Fruit fly (Drosophila melanogaster) whole organism, adult: ENCODE data around the gene CG31777.

Experiments used
- CG12768 ChIP-seq: fragments of 200-800 bp; sonication (Bioruptor generic); optimal IDR thresholded peaks from 2 replicates; lab custom pipeline; 2017; ENCODE audit warnings: missing biosample characterization, missing genetic modification characterization, mild to moderate bottlenecking, moderate library complexity, missing genetic modification reagents
- CG14711 ChIP-seq: fragments of 200-800 bp; sonication (Bioruptor generic); optimal IDR thresholded peaks from 2 replicates; lab custom pipeline; 2018; ENCODE audit warnings: missing biosample characterization, mild to moderate bottlenecking, missing genetic modification characterization, moderate library complexity
- CG1620 ChIP-seq: fragments of 200-800 bp; sonication (Bioruptor generic); optimal IDR thresholded peaks from 2 replicates; lab custom pipeline; 2016; ENCODE audit warnings: missing biosample characterization, missing genetic modification characterization
- CG33017 ChIP-seq: fragments of 200-800 bp; sonication (Bioruptor generic); optimal IDR thresholded peaks from 2 replicates; lab custom pipeline; 2018; ENCODE audit warnings: missing biosample characterization, mild to moderate bottlenecking, missing genetic modification characterization, moderate library complexity
- CG5204 ChIP-seq: fragments of 200-800 bp; sonication (Bioruptor generic); optimal IDR thresholded peaks from 2 replicates; lab custom pipeline; 2016; ENCODE audit warnings: missing biosample characterization, missing genetic modification characterization
- CG7045 ChIP-seq: fragments of 200-800 bp; sonication (Bioruptor generic); optimal IDR thresholded peaks from 2 replicates; lab custom pipeline; 2017; ENCODE audit warnings: missing biosample characterization, mild to moderate bottlenecking, missing genetic modification characterization
- CG7101 ChIP-seq: fragments of 200-800 bp; sonication (Bioruptor generic); optimal IDR thresholded peaks from 2 replicates; lab custom pipeline; 2018; ENCODE audit warnings: missing biosample characterization, mild to moderate bottlenecking, missing genetic modification characterization, moderate library complexity
- Clk ChIP-seq: fragments of 200-800 bp; sonication (Bioruptor generic); optimal IDR thresholded peaks from 2 replicates; lab custom pipeline; 2017; ENCODE audit warnings: missing biosample characterization, missing genetic modification characterization
- Crg-1 ChIP-seq: fragments of 200-800 bp; sonication (Bioruptor generic); optimal IDR thresholded peaks from 2 replicates; lab custom pipeline; 2016; ENCODE audit warnings: missing biosample characterization, missing genetic modification characterization
- Hr96 ChIP-seq: fragments of 200-800 bp; sonication (Bioruptor generic); optimal IDR thresholded peaks from 2 replicates; lab custom pipeline; 2016; ENCODE audit warnings: missing biosample characterization, missing genetic modification characterization
- Mnt ChIP-seq: fragments of 200-800 bp; sonication (Bioruptor generic); optimal IDR thresholded peaks from 2 replicates; lab custom pipeline; 2016; ENCODE audit warnings: missing biosample characterization, mild to moderate bottlenecking, missing genetic modification characterization
- bab1 ChIP-seq: fragments of 200-800 bp; sonication (Bioruptor generic); optimal IDR thresholded peaks from 3 replicates; lab custom pipeline; 2019; ENCODE audit warnings: missing biosample characterization, mild to moderate bottlenecking, missing genetic modification characterization, moderate library complexity
- cic ChIP-seq: fragments of 200-800 bp; sonication (Bioruptor generic); optimal IDR thresholded peaks from 2 replicates; lab custom pipeline; 2017; ENCODE audit warnings: missing biosample characterization, mild to moderate bottlenecking, missing genetic modification characterization, moderate library complexity
- cnc ChIP-seq, 2 experiments: fragments of >200 bp; optimal IDR thresholded peaks; 2 replicates each; lab custom pipeline; 2017
- kay ChIP-seq: fragments of 200-800 bp; sonication (Bioruptor generic); peaks from one replicate; lab custom pipeline; 2016; ENCODE audit warnings: missing biosample characterization, missing genetic modification characterization, borderline replicate concordance
- ovo ChIP-seq: fragments of 200-800 bp; sonication (Bioruptor generic); optimal IDR thresholded peaks from 2 replicates; lab custom pipeline; 2016; ENCODE audit warnings: missing biosample characterization, missing genetic modification characterization
- pad ChIP-seq: fragments of 200-800 bp; sonication (Bioruptor generic); optimal IDR thresholded peaks from 3 replicates; lab custom pipeline; 2017; ENCODE audit warnings: missing biosample characterization, missing genetic modification characterization, mild to moderate bottlenecking, moderate library complexity, missing genetic modification reagents
- tj ChIP-seq: fragments of 200-800 bp; sonication (Bioruptor generic); optimal IDR thresholded peaks from 3 replicates; lab custom pipeline; 2017; ENCODE audit warnings: missing biosample characterization, mild to moderate bottlenecking, missing genetic modification characterization, moderate library complexity
- toe ChIP-seq: fragments of 200-800 bp; sonication (Bioruptor generic); optimal IDR thresholded peaks from 2 replicates; lab custom pipeline; 2016; ENCODE audit warnings: missing biosample characterization, missing genetic modification characterization

Gene CG31777

dm6 chr2L:3670481-3670880, 36.4 kb downstream of the CG31777 start, which contains the start of gene Sfp24Bc:
Gene Sfp24Bc (minus strand): TSS chr2L:3670581.
- no peak for TF ChIP-seq tj
- TF ChIP-seq CG7045: no peak
- TF ChIP-seq CG5204 (GFP tag; lab: Kevin White, UChicago): no peak
- no peak for TF ChIP-seq bab1 (GFP tag; lab: Kevin White, UChicago)
- no peak for TF ChIP-seq CG7101
- no peak for TF ChIP-seq ovo
- TF ChIP-seq CG33017 (tag; lab: Kevin White, UChicago): no peak
- no peak for TF ChIP-seq CG14711 (tag; lab: Kevin White, UChicago)
- no peak for TF ChIP-seq CG1620
- TF ChIP-seq cnc (optimal IDR thresholded peaks at IDR 0.05; lab: Kevin White, UChicago): no peak
- TF ChIP-seq Mnt (GFP tag; lab: Kevin White, UChicago): no peak
- TF ChIP-seq toe: no peak
- TF ChIP-seq Hr96 (GFP tag; lab: Kevin White, UChicago): no peak
- TF ChIP-seq Crg-1 (GFP tag; lab: Kevin White, UChicago): no peak
- TF ChIP-seq pad: no peak

dm6 chr2L:3669675-3670074, 37.2 kb downstream of the CG31777 start, which contains the start of gene Sfp24Bb:
Gene Sfp24Bb (minus strand): TSS chr2L:3669775.
- TF ChIP-seq CG12768 (GFP tag; lab: Kevin White, UChicago) (no peak), CG33017 (tag; lab: Kevin White, UChicago) (no peak), cic (GFP tag; lab: Kevin White, UChicago) (no peak), Clk (GFP tag; lab: Kevin White, UChicago) (no peak), Crg-1 (GFP tag; lab: Kevin White, UChicago) (no peak), cnc (optimal IDR thresholded peaks at IDR 0.05; lab: Kevin White, UChicago) (no peak)

- TF ChIP-seq CG7101 (no peak), CG1620 (no peak), cic (GFP tag; lab: Kevin White, UChicago) (no peak), tj (no peak), CG14711 (tag; lab: Kevin White, UChicago) (no peak), toe (no peak), CG5204 (GFP tag; lab: Kevin White, UChicago) (no peak), Mnt (GFP tag; lab: Kevin White, UChicago) (no peak)
Observed at dm6 chr2L:3669034-3669433, 37.8 kb downstream of the CG31777 start, which contains the start of gene Sfp24Bd. Gene Sfp24Bd (minus strand): TSS chr2L:3669134.

- TF ChIP-seq Crg-1 (GFP tag; lab: Kevin White, UChicago): no peak
- TF ChIP-seq CG1620: no peak
- TF ChIP-seq ovo: no peak
- TF ChIP-seq cnc (optimal IDR thresholded peaks at IDR 0.05; lab: Kevin White, UChicago): no peak
- no peak for TF ChIP-seq CG7101
- no peak for TF ChIP-seq toe
- no peak for TF ChIP-seq cic (GFP tag; lab: Kevin White, UChicago)
- no peak for TF ChIP-seq Clk (GFP tag; lab: Kevin White, UChicago)
- no peak for TF ChIP-seq CG14711 (tag; lab: Kevin White, UChicago)
- no peak for TF ChIP-seq Hr96 (GFP tag; lab: Kevin White, UChicago)
- TF ChIP-seq kay (GFP tag; lab: Kevin White, UChicago): no peak
- no peak for TF ChIP-seq pad
- TF ChIP-seq tj: no peak
- no peak for TF ChIP-seq bab1 (GFP tag; lab: Kevin White, UChicago)
- TF ChIP-seq CG12768 (GFP tag; lab: Kevin White, UChicago): no peak
- TF ChIP-seq CG7045: no peak
- no peak for TF ChIP-seq CG5204 (GFP tag; lab: Kevin White, UChicago)
- TF ChIP-seq CG33017 (tag; lab: Kevin White, UChicago): no peak
Observed at dm6 chr2L:3668451-3668850, 38.4 kb downstream of the CG31777 start, which contains the start of gene Sfp24Ba. Gene Sfp24Ba (minus strand): TSS chr2L:3668551.

- peak; percentile 97 for TF ChIP-seq pad
- TF ChIP-seq CG7101: no peak
- TF ChIP-seq ovo: peak; percentile 46
Observed at dm6 chr2L:3662307-3662795, 44.5 kb downstream of the CG31777 start, which contains the start of gene Drgx. Gene Drgx (plus strand): TSS chr2L:3662745.

- TF ChIP-seq CG7045 (peak; percentile 9), CG12768 (GFP tag; lab: Kevin White, UChicago) (no peak), Hr96 (GFP tag; lab: Kevin White, UChicago) (peak; percentile 45), CG1620 (peak; percentile 57), toe (peak; percentile 55), Mnt (GFP tag; lab: Kevin White, UChicago) (no peak), CG7101 (peak; percentile 19), CG5204 (GFP tag; lab: Kevin White, UChicago) (no peak), pad (peak; percentile 99), ovo (peak; percentile 58), bab1 (GFP tag; lab: Kevin White, UChicago) (peak; percentile 12), kay (GFP tag; lab: Kevin White, UChicago) (no peak), cic (GFP tag; lab: Kevin White, UChicago) (peak; percentile 30)
Observed at dm6 chr2L:3657349-3658142, 49.3 kb downstream of the CG31777 start.

- TF ChIP-seq Hr96 (GFP tag; lab: Kevin White, UChicago) (no peak), Mnt (GFP tag; lab: Kevin White, UChicago) (peak; percentile 64), CG12768 (GFP tag; lab: Kevin White, UChicago) (peak; percentile 1)
Observed at dm6 chr2L:3656667-3657066, 50.2 kb downstream of the CG31777 start, which contains the start of gene for. Gene for (minus strand): TSS chr2L:3656953.
